Fruit fly (Drosophila melanogaster): Measurements from ENCODE around the gene eIF3a.
A peak's percentile ranks its signal among the peaks of the same experiment; 100 is the strongest.

eIF3a gene

dm6 chr3R:4394117-4394516 lies 39.6 kb downstream of the eIF3a start, which contains the start of gene CG34112 (continued):
- TF ChIP-seq CG8290 (GFP tag; optimal IDR thresholded peaks at IDR 0.05) (no peak), CG8290 (tag; optimal IDR thresholded peaks at IDR 0.05) (peak in 1 of 2 experiments; percentile 33), dmrt99B (tag; optimal IDR thresholded peaks at IDR 0.05) (no peak), pb (GFP tag; optimal IDR thresholded peaks at IDR 0.05) (no peak), CG33557 (GFP tag; optimal IDR thresholded peaks at IDR 0.05) (no peak), CG31388 (GFP tag; optimal IDR thresholded peaks at IDR 0.05) (no peak), CG3847 (GFP tag; IDR thresholded peaks at IDR 0.05) (no peak), CG12769 (tag; optimal IDR thresholded peaks at IDR 0.05) (peak; percentile 88), CG4404 (GFP tag; IDR thresholded peaks at IDR 0.05) (no peak), CG7963 (GFP tag; IDR thresholded peaks at IDR 0.05; ENCODE audit: partially characterized antibody) (no peak), Xrp1 (GFP tag; IDR thresholded peaks at IDR 0.05) (no peak), CG6683 (GFP tag; optimal IDR thresholded peaks at IDR 0.05) (no peak), E2f2 (GFP tag; IDR thresholded peaks at IDR 0.05) (no peak), exex (tag; optimal IDR thresholded peaks at IDR 0.05) (no peak), CG17802 (tag; optimal IDR thresholded peaks at IDR 0.05) (no peak), Hr3 (GFP tag; optimal IDR thresholded peaks at IDR 0.05) (no peak), CG2678 (tag; optimal IDR thresholded peaks at IDR 0.05) (no peak), ci (GFP tag; IDR thresholded peaks at IDR 0.05) (0 out of 3 replicates have a peak, but pooled peaks have one; percentile 34), Med (GFP tag) (peak; percentile 57), Tbp (GFP tag; optimal IDR thresholded peaks at IDR 0.05) (no peak), CG15514 (GFP tag; optimal IDR thresholded peaks at IDR 0.05) (peak; percentile 24), sens (GFP tag) (no peak), ham (GFP tag; IDR thresholded peaks at IDR 0.05) (no peak), Deaf1 (tag; optimal IDR thresholded peaks at IDR 0.05) (peak; percentile 78), CG17361 (GFP tag; IDR thresholded peaks at IDR 0.05) (no peak)

dm6 chr3R:4390133-4390532 lies 43.6 kb downstream of the eIF3a start, which contains the start of gene CG14646:
TSS of gene CG14646 (plus strand) at chr3R:4390366.
- TF ChIP-seq z (GFP tag; IDR thresholded peaks at IDR 0.05) = no peak
- peak; percentile 24 for TF ChIP-seq Ets65A (GFP tag)
- TF ChIP-seq Mad (GFP tag; optimal IDR thresholded peaks at IDR 0.05) = no peak
- TF ChIP-seq inv (GFP tag; IDR thresholded peaks at IDR 0.05; ENCODE audit: partially characterized antibody) = peak; percentile 65
- TF ChIP-seq CG30020 (tag; optimal IDR thresholded peaks at IDR 0.05) = peak; percentile 7
- TF ChIP-seq zen2 (GFP tag; IDR thresholded peaks at IDR 0.05; ENCODE audit: partially characterized antibody) = no peak; the same call in 2 of the 3 replicates
- TF ChIP-seq Gug (GFP tag; IDR thresholded peaks at IDR 0.05) = no peak
- peak; percentile 56; the same call in 1 of the 2 replicates for TF ChIP-seq tna (GFP tag; IDR thresholded peaks at IDR 0.05; ENCODE audit: partially characterized antibody)
- peak; percentile 55 for TF ChIP-seq CG4617 (GFP tag; optimal IDR thresholded peaks at IDR 0.05; ENCODE audit: borderline replicate concordance)
- TF ChIP-seq CG2129 (GFP tag; IDR thresholded peaks at IDR 0.05; ENCODE audit: partially characterized antibody) = peak; percentile 72
- TF ChIP-seq Dad (GFP tag; optimal IDR thresholded peaks at IDR 0.05) = no peak
- peak; percentile 54; the same call in 1 of the 2 replicates for TF ChIP-seq CG42726 (GFP tag; IDR thresholded peaks at IDR 0.05; ENCODE audit: partially characterized antibody)
- TF ChIP-seq Doc3 (GFP tag; IDR thresholded peaks at IDR 0.05; ENCODE audit: partially characterized antibody) = peak; percentile 87
- TF ChIP-seq knrl (GFP tag; IDR thresholded peaks at IDR 0.05; ENCODE audit: partially characterized antibody) = peak; percentile 73; the same call in 2 of the 3 replicates
- no peak for TF ChIP-seq CG17568 (GFP tag; optimal IDR thresholded peaks at IDR 0.05)
- TF ChIP-seq pzg (GFP tag; optimal IDR thresholded peaks at IDR 0.05) = peak; percentile 69
- peak; percentile 93 for TF ChIP-seq Dp (GFP tag; optimal IDR thresholded peaks at IDR 0.05)
- peak; percentile 87 for TF ChIP-seq Scr (GFP tag; IDR thresholded peaks at IDR 0.05; ENCODE audit: partially characterized antibody)
- TF ChIP-seq CG2199 (GFP tag; IDR thresholded peaks at IDR 0.05) = no peak
- no peak for TF ChIP-seq B-H2 (GFP tag; optimal IDR thresholded peaks at IDR 0.05)
- TF ChIP-seq CG1603 (tag; optimal IDR thresholded peaks at IDR 0.05) = peak; percentile 30
- TF ChIP-seq CG16813 (GFP tag; IDR thresholded peaks at IDR 0.05; ENCODE audit: partially characterized antibody) = peak; percentile 86
- no peak for TF ChIP-seq CTCF (GFP tag; optimal IDR thresholded peaks at IDR 0.05)
- TF ChIP-seq CG15514 (GFP tag; optimal IDR thresholded peaks at IDR 0.05) = peak; percentile 30
- TF ChIP-seq mld (GFP tag; IDR thresholded peaks at IDR 0.05; ENCODE audit: partially characterized antibody) = peak; percentile 85; the same call in 2 of the 3 replicates
- TF ChIP-seq CG18599 (GFP tag; optimal IDR thresholded peaks at IDR 0.05) = no peak
- peak; percentile 29 for TF ChIP-seq YL-1 (GFP tag; optimal IDR thresholded peaks at IDR 0.05)

Measured in whole organism, embryonic.